Worm (Caenorhabditis elegans): ENCODE results near the gene srd-5.

srd-5 gene

ce11 chrIV:5650761-5651332, 23.5 kb downstream of the srd-5 start:
- no peak for TF ChIP-seq unc-62 (GFP tag; optimal IDR thresholded peaks at IDR 0.05)

ce11 chrIV:5649073-5649583, 25.2 kb downstream of the srd-5 start, which contains the start of gene csn-5:
Gene csn-5 (plus strand): TSS chrIV:5649533.
- no peak for TF ChIP-seq unc-62 (GFP tag; optimal IDR thresholded peaks at IDR 0.05)

- TF ChIP-seq unc-62 (GFP tag; optimal IDR thresholded peaks at IDR 0.05), result no peak
Observed at ce11 chrIV:5645514-5646052, 28.8 kb downstream of the srd-5 start, which contains the start of the genes srd-8 and B0547.2. Gene srd-8 (minus strand): TSS chrIV:5645614. Gene B0547.2 (plus strand): TSS chrIV:5646002.

- TF ChIP-seq unc-62 (GFP tag; optimal IDR thresholded peaks at IDR 0.05), result no peak
Observed at ce11 chrIV:5635551-5635950, 38.8 kb downstream of the srd-5 start, which contains the start of gene srd-13. Gene srd-13 (minus strand): TSS chrIV:5635651.

ce11 chrIV:5632536-5632935, 41.8 kb downstream of the srd-5 start:
- TF ChIP-seq unc-62 (GFP tag; optimal IDR thresholded peaks at IDR 0.05), result no peak

- TF ChIP-seq unc-62 (GFP tag; optimal IDR thresholded peaks at IDR 0.05), result no peak
Observed at ce11 chrIV:5631628-5632027, 42.7 kb downstream of the srd-5 start, which contains the start of gene ttbk-8.2. Gene ttbk-8.2 (plus strand): TSS chrIV:5631928.

ce11 chrIV:5630156-5630555, 44.2 kb downstream of the srd-5 start, which contains the start of gene srd-12:
Gene srd-12 (minus strand): TSS chrIV:5630256.
- TF ChIP-seq unc-62 (GFP tag; optimal IDR thresholded peaks at IDR 0.05), result no peak

ce11 chrIV:5627056-5627455, 47.3 kb downstream of the srd-5 start, which contains the start of gene srsx-14:
Gene srsx-14 (minus strand): TSS chrIV:5627156.
- TF ChIP-seq unc-62 (GFP tag; optimal IDR thresholded peaks at IDR 0.05), result no peak

ce11 chrIV:5623718-5624117, 50.6 kb downstream of the srd-5 start, which contains the start of gene srsx-15:
Gene srsx-15 (minus strand): TSS chrIV:5623818.
- TF ChIP-seq unc-62 (GFP tag; optimal IDR thresholded peaks at IDR 0.05), result no peak

All from whole organism, dauer.